Fruit fly (Drosophila melanogaster) whole organism, prepupa: ENCODE data around the gene CG12061.

Source experiments
- CG10631 ChIP-seq: fragments of 200-800 bp; sonication (Bioruptor generic); optimal IDR thresholded peaks from 2 replicates; lab custom pipeline; 2016; ENCODE audit warnings: missing biosample characterization, missing genetic modification characterization
- CG11294 ChIP-seq: fragments of 200-800 bp; sonication (Bioruptor generic); IDR thresholded peaks from 2 replicates; pipeline ENCODE4 v1.3.6; 2022; ENCODE audit warnings: missing biosample characterization, missing genetic modification characterization
- CG11762 ChIP-seq: fragments of 200-800 bp; sonication (Bioruptor generic); optimal IDR thresholded peaks from 3 replicates; lab custom pipeline; 2016; ENCODE audit warnings: missing biosample characterization, missing genetic modification characterization; ENCODE audit not compliant: insufficient read depth
- CG11902 ChIP-seq: fragments of 200-800 bp; sonication (Bioruptor generic); optimal IDR thresholded peaks from 3 replicates; lab custom pipeline; 2016; ENCODE audit warnings: missing biosample characterization, missing genetic modification characterization
- CG15336 ChIP-seq: fragments of 200-800 bp; sonication (Bioruptor generic); IDR thresholded peaks from 2 replicates; pipeline ENCODE4 v1.3.6; 2022; ENCODE audit warnings: missing biosample characterization, missing genetic modification characterization
- CG1621 ChIP-seq: fragments of 200-800 bp; sonication (Bioruptor generic); optimal IDR thresholded peaks from 3 replicates; lab custom pipeline; 2018; ENCODE audit warnings: missing biosample characterization, mild to moderate bottlenecking, missing genetic modification characterization
- CG31627 ChIP-seq: fragments of 200-800 bp; sonication (Bioruptor generic); optimal IDR thresholded peaks from 3 replicates; lab custom pipeline; 2016; ENCODE audit warnings: missing biosample characterization, missing genetic modification characterization
- CG32006 ChIP-seq: fragments of 200-800 bp; sonication (Bioruptor generic); optimal IDR thresholded peaks from 3 replicates; lab custom pipeline; 2017; ENCODE audit warnings: missing biosample characterization, mild to moderate bottlenecking, missing genetic modification characterization
- CG3919 ChIP-seq: fragments of 200-800 bp; sonication (Bioruptor generic); optimal IDR thresholded peaks from 3 replicates; lab custom pipeline; 2016; ENCODE audit warnings: missing biosample characterization, missing genetic modification characterization
- CG4318 ChIP-seq: fragments of 200-800 bp; sonication (Bioruptor generic); optimal IDR thresholded peaks from 3 replicates; lab custom pipeline; 2017; ENCODE audit warnings: missing biosample characterization, mild to moderate bottlenecking, missing genetic modification characterization
- CG6276 ChIP-seq: fragments of 200-800 bp; sonication (Bioruptor generic); optimal IDR thresholded peaks from 2 replicates; lab custom pipeline; 2017; ENCODE audit warnings: missing biosample characterization, mild to moderate bottlenecking, missing genetic modification characterization
- CG6808 ChIP-seq: fragments of 200-800 bp; sonication (Bioruptor generic); optimal IDR thresholded peaks from 3 replicates; lab custom pipeline; 2017; ENCODE audit warnings: missing biosample characterization, missing genetic modification characterization, mild to moderate bottlenecking, moderate library complexity, missing genetic modification reagents
- CG7368 ChIP-seq: fragments of 200-800 bp; sonication (Bioruptor generic); optimal IDR thresholded peaks from 3 replicates; lab custom pipeline; 2016; ENCODE audit warnings: missing biosample characterization, missing genetic modification characterization
- CG8119 ChIP-seq: fragments of 200-800 bp; sonication (Bioruptor generic); IDR thresholded peaks from 3 replicates; pipeline ENCODE4 v1.3.6; 2022; ENCODE audit warnings: missing biosample characterization, missing genetic modification characterization
- CG8319 ChIP-seq: fragments of 200-800 bp; sonication (Bioruptor generic); optimal IDR thresholded peaks from 3 replicates; lab custom pipeline; 2016; ENCODE audit warnings: missing biosample characterization, missing genetic modification characterization
- CG8632 ChIP-seq: fragments of 200-800 bp; sonication (Bioruptor generic); optimal IDR thresholded peaks from 3 replicates; lab custom pipeline; 2016; ENCODE audit warnings: missing biosample characterization, missing genetic modification characterization
- CG9139 ChIP-seq: fragments of 200-800 bp; sonication (Bioruptor generic); optimal IDR thresholded peaks from 3 replicates; lab custom pipeline; 2017; ENCODE audit warnings: missing biosample characterization, mild to moderate bottlenecking, missing genetic modification characterization
- Eip75B ChIP-seq: fragments of 200-800 bp; sonication (Bioruptor generic); optimal IDR thresholded peaks from 3 replicates; lab custom pipeline; 2016; ENCODE audit warnings: missing biosample characterization, missing genetic modification characterization
- Eip78C ChIP-seq: fragments of 200-800 bp; sonication (Bioruptor generic); peaks from one replicate; lab custom pipeline; 2016; ENCODE audit warnings: missing biosample characterization, missing genetic modification characterization
- Eip93F ChIP-seq: fragments of 200-800 bp; sonication (Bioruptor generic); optimal IDR thresholded peaks from 2 replicates; lab custom pipeline; 2016; ENCODE audit warnings: missing biosample characterization, mild to moderate bottlenecking, missing genetic modification characterization
- Ets96B ChIP-seq: fragments of 200-800 bp; optimal IDR thresholded peaks from 2 replicates; lab custom pipeline; 2019; ENCODE audit warnings: missing biosample characterization, mild to moderate bottlenecking, missing genetic modification characterization, moderate library complexity
- Gug ChIP-seq: fragments of 200-800 bp; sonication (Bioruptor generic); IDR thresholded peaks from 2 replicates; pipeline ENCODE4 v1.3.6; 2022; ENCODE audit warnings: missing biosample characterization, missing genetic modification characterization
- Hr38 ChIP-seq: sonication (Bioruptor generic); optimal IDR thresholded peaks from 2 replicates; lab custom pipeline; 2016; ENCODE audit warnings: missing biosample characterization, missing genetic modification characterization
- Hr39 ChIP-seq: fragments of 200-800 bp; sonication (Bioruptor generic); optimal IDR thresholded peaks from 2 replicates; lab custom pipeline; 2016; ENCODE audit warnings: missing biosample characterization, missing genetic modification characterization
- Lpt ChIP-seq: fragments of 200-800 bp; sonication (Bioruptor generic); optimal IDR thresholded peaks from 3 replicates; lab custom pipeline; 2016; ENCODE audit warnings: missing biosample characterization, missing genetic modification characterization
- Met ChIP-seq: fragments of 200-800 bp; sonication (Bioruptor generic); optimal IDR thresholded peaks from 3 replicates; lab custom pipeline; 2016; ENCODE audit warnings: missing biosample characterization, missing genetic modification characterization
- OdsH ChIP-seq: fragments of 200-800 bp; sonication (Bioruptor generic); optimal IDR thresholded peaks from 3 replicates; lab custom pipeline; 2016; ENCODE audit warnings: missing biosample characterization, missing genetic modification characterization
- Smox ChIP-seq: fragments of 200-800 bp; sonication (Bioruptor generic); optimal IDR thresholded peaks from 3 replicates; lab custom pipeline; 2016; ENCODE audit warnings: missing biosample characterization, missing genetic modification characterization
- Sox102F ChIP-seq: fragments of 200-800 bp; sonication (Bioruptor generic); optimal IDR thresholded peaks from 2 replicates; lab custom pipeline; 2016; ENCODE audit warnings: missing biosample characterization, mild to moderate bottlenecking, missing genetic modification characterization
- Sox14 ChIP-seq: fragments of 200-800 bp; sonication (Bioruptor generic); optimal IDR thresholded peaks from 3 replicates; lab custom pipeline; 2016; ENCODE audit warnings: missing biosample characterization, missing genetic modification characterization
- Sox15 ChIP-seq: fragments of 200-800 bp; sonication (Bioruptor generic); optimal IDR thresholded peaks from 3 replicates; lab custom pipeline; 2016; ENCODE audit warnings: missing biosample characterization, missing genetic modification characterization
- achi ChIP-seq: fragments of 200-800 bp; sonication (Bioruptor generic); optimal IDR thresholded peaks from 3 replicates; lab custom pipeline; 2016; ENCODE audit warnings: missing biosample characterization, missing genetic modification characterization
- acj6 ChIP-seq: fragments of 200-800 bp; sonication (Bioruptor generic); optimal IDR thresholded peaks from 3 replicates; lab custom pipeline; 2016; ENCODE audit warnings: missing biosample characterization, missing genetic modification characterization
- cyc ChIP-seq: fragments of 200-800 bp; sonication (Bioruptor generic); optimal IDR thresholded peaks from 3 replicates; lab custom pipeline; 2016; ENCODE audit warnings: missing biosample characterization, missing genetic modification characterization
- dac ChIP-seq: fragments of 200-800 bp; sonication (Bioruptor generic); optimal IDR thresholded peaks from 2 replicates; lab custom pipeline; 2017; ENCODE audit warnings: missing biosample characterization, mild to moderate bottlenecking, missing genetic modification characterization
- dsx ChIP-seq: fragments of 200-800 bp; optimal IDR thresholded peaks from 3 replicates; lab custom pipeline; 2019; ENCODE audit warnings: missing biosample characterization, mild to moderate bottlenecking, missing genetic modification characterization, moderate library complexity; ENCODE audit not compliant: poor library complexity, severe bottlenecking
- eg ChIP-seq: fragments of 200-800 bp; sonication (Bioruptor generic); IDR thresholded peaks from 3 replicates; pipeline ENCODE4 v1.3.6; 2022; ENCODE audit warnings: missing biosample characterization, missing genetic modification characterization
- esn ChIP-seq: fragments of 200-800 bp; sonication (Bioruptor generic); optimal IDR thresholded peaks from 2 replicates; lab custom pipeline; 2016; ENCODE audit warnings: missing biosample characterization, mild to moderate bottlenecking, missing genetic modification characterization, moderate library complexity
- fd59A ChIP-seq: fragments of 200-800 bp; sonication (Bioruptor generic); optimal IDR thresholded peaks from 2 replicates; lab custom pipeline; 2017; ENCODE audit warnings: missing biosample characterization, mild to moderate bottlenecking, missing genetic modification characterization, missing genetic modification reagents
- fkh ChIP-seq: fragments of 200-800 bp; sonication (Bioruptor generic); optimal IDR thresholded peaks from 3 replicates; lab custom pipeline; 2017; ENCODE audit warnings: missing biosample characterization, mild to moderate bottlenecking, missing genetic modification characterization, moderate library complexity
- lz ChIP-seq: fragments of 200-800 bp; sonication (Bioruptor generic); optimal IDR thresholded peaks from 3 replicates; lab custom pipeline; 2016; ENCODE audit warnings: missing biosample characterization, missing genetic modification characterization
- net ChIP-seq: fragments of 200-800 bp; sonication (Bioruptor generic); optimal IDR thresholded peaks from 3 replicates; lab custom pipeline; 2016; ENCODE audit warnings: missing biosample characterization, missing genetic modification characterization
- pdm3 ChIP-seq: fragments of 200-800 bp; sonication (Bioruptor generic); optimal IDR thresholded peaks from 3 replicates; lab custom pipeline; 2016; ENCODE audit warnings: missing biosample characterization, missing genetic modification characterization
- salr ChIP-seq, 2 experiments: fragments of 200-800 bp; sonication (Bioruptor generic); optimal IDR thresholded peaks; 3 replicates each; lab custom pipeline; 2016 to 2018; ENCODE audit warnings: missing biosample characterization in 2 of 2, missing genetic modification characterization in 2 of 2, mild to moderate bottlenecking in 1 of 2
- spab ChIP-seq: fragments of 200-800 bp; sonication (Bioruptor generic); optimal IDR thresholded peaks from 2 replicates; lab custom pipeline; 2017; ENCODE audit warnings: missing biosample characterization, mild to moderate bottlenecking, missing genetic modification characterization, missing genetic modification reagents
- ss ChIP-seq, 2 experiments: fragments of 200-800 bp; sonication (Bioruptor generic); optimal IDR thresholded peaks; 2 replicates in 1 of 2; 3 replicates in 1 of 2; lab custom pipeline; 2017 to 2018; ENCODE audit warnings: mild to moderate bottlenecking in 2 of 2, missing biosample characterization in 2 of 2, missing genetic modification characterization in 2 of 2, moderate library complexity in 1 of 2
- topi ChIP-seq: fragments of 200-800 bp; sonication (Bioruptor generic); optimal IDR thresholded peaks from 3 replicates; lab custom pipeline; 2016; ENCODE audit warnings: missing biosample characterization, missing genetic modification characterization
- vri ChIP-seq: fragments of 200-800 bp; sonication (Bioruptor generic); optimal IDR thresholded peaks from 3 replicates; lab custom pipeline; 2016; ENCODE audit warnings: missing biosample characterization, mild to moderate bottlenecking, missing genetic modification characterization

The CG12061 gene

dm6 chrX:23035766-23036165 is at the start of gene CG12061:
Gene CG12061, plus strand, starts transcription at chrX:23036066.
- TF ChIP-seq topi (GFP tag; lab: Kevin White, UChicago): no peak
- TF ChIP-seq Smox: no peak
- TF ChIP-seq lz (GFP tag; lab: Kevin White, UChicago): no peak
- TF ChIP-seq Eip78C (GFP tag; lab: Kevin White, UChicago): no peak
- TF ChIP-seq salr (GFP tag; optimal IDR thresholded peaks at IDR 0.05; lab: Kevin White, UChicago): no peak
- no peak for TF ChIP-seq Eip93F (GFP tag; lab: Kevin White, UChicago)
- no peak for TF ChIP-seq achi
- no peak for TF ChIP-seq CG6808 (GFP tag; lab: Kevin White, UChicago)
- no peak for TF ChIP-seq Eip75B (GFP tag; lab: Kevin White, UChicago)
- TF ChIP-seq Met: no peak
- no peak for TF ChIP-seq CG15336 (GFP tag; lab: Robert Waterston, UW)

- TF ChIP-seq CG8632 (GFP tag; lab: Kevin White, UChicago) (no peak), Eip78C (GFP tag; lab: Kevin White, UChicago) (peak; percentile 68), CG11902 (GFP tag; lab: Kevin White, UChicago) (no peak), Sox102F (GFP tag; lab: Kevin White, UChicago) (no peak), CG7368 (no peak), Sox14 (GFP tag; lab: Kevin White, UChicago) (no peak), Eip93F (GFP tag; lab: Kevin White, UChicago) (no peak), Ets96B (tag; lab: Kevin White, UChicago) (peak; percentile 3), esn (peak; percentile 19), cyc (no peak), CG9139 (GFP tag; lab: Kevin White, UChicago) (no peak), fd59A (GFP tag; lab: Kevin White, UChicago) (no peak), CG8319 (GFP tag; lab: Kevin White, UChicago) (no peak), Gug (GFP tag; lab: Robert Waterston, UW) (no peak), CG3919 (GFP tag; lab: Kevin White, UChicago) (no peak), CG10631 (GFP tag; lab: Kevin White, UChicago) (no peak), CG6808 (GFP tag; lab: Kevin White, UChicago) (no peak), dsx (GFP tag; lab: Kevin White, UChicago) (no peak), CG11294 (no peak), topi (GFP tag; lab: Kevin White, UChicago) (peak; percentile 8), vri (GFP tag; lab: Kevin White, UChicago) (no peak), ss (GFP tag; optimal IDR thresholded peaks at IDR 0.05; lab: Kevin White, UChicago) (peak in 1 of 2 experiments; percentile 29), pdm3 (GFP tag; lab: Kevin White, UChicago) (peak; percentile 6), CG4318 (GFP tag; lab: Kevin White, UChicago) (no peak), Sox15 (GFP tag; lab: Kevin White, UChicago) (no peak), CG6276 (no peak), spab (no peak), OdsH (GFP tag; lab: Kevin White, UChicago) (no peak), Lpt (GFP tag; lab: Kevin White, UChicago) (no peak), salr (GFP tag; optimal IDR thresholded peaks at IDR 0.05; lab: Kevin White, UChicago) (no peak), Hr39 (GFP tag; lab: Kevin White, UChicago) (no peak), CG15336 (GFP tag; lab: Robert Waterston, UW) (no peak), dac (GFP tag; lab: Kevin White, UChicago) (no peak), Met (peak; percentile 38), CG1621 (tag; lab: Kevin White, UChicago) (no peak), CG32006 (GFP tag; lab: Kevin White, UChicago) (no peak), CG8119 (GFP tag; lab: Robert Waterston, UW) (no peak), acj6 (GFP tag; lab: Kevin White, UChicago) (no peak), CG31627 (GFP tag; lab: Kevin White, UChicago) (no peak), fkh (GFP tag; lab: Kevin White, UChicago) (no peak), achi (peak; percentile 24), CG11762 (GFP tag; lab: Kevin White, UChicago) (no peak), eg (GFP tag; lab: Robert Waterston, UW) (no peak), net (GFP tag; lab: Kevin White, UChicago) (no peak), Hr38 (GFP tag; lab: Kevin White, UChicago) (no peak)
Measured at dm6 chrX:23004598-23005469, 31.0 kb upstream of the CG12061 start, which contains the start of the genes stnA and stnB. Gene stnA, minus strand, starts transcription at chrX:23004648. Gene stnB, minus strand, starts transcription at chrX:23004648.
